Worm (Caenorhabditis elegans) whole organism, L1 larva: ENCODE data around the gene spd-3.

ENCODE experiments used
- hlh-17 ChIP-seq: fragments of 200-800 bp; sonication (Bioruptor generic); optimal IDR thresholded peaks from 2 replicates; lab custom pipeline; 2018; ENCODE audit warnings: missing genetic modification characterization, mild to moderate bottlenecking, missing compliant biosample characterization, moderate library complexity, borderline replicate concordance
- lin-15B ChIP-seq: fragments of 150-350 bp; sonication (generic microtip); optimal IDR thresholded peaks from 3 replicates; lab custom pipeline; 2014; ENCODE audit warnings: missing biosample characterization, missing genetic modification characterization
- tbx-2 ChIP-seq: sonication (generic microtip); optimal IDR thresholded peaks from 2 replicates; lab custom pipeline; 2016; ENCODE audit warnings: missing genetic modification characterization, missing compliant biosample characterization

DNA sequence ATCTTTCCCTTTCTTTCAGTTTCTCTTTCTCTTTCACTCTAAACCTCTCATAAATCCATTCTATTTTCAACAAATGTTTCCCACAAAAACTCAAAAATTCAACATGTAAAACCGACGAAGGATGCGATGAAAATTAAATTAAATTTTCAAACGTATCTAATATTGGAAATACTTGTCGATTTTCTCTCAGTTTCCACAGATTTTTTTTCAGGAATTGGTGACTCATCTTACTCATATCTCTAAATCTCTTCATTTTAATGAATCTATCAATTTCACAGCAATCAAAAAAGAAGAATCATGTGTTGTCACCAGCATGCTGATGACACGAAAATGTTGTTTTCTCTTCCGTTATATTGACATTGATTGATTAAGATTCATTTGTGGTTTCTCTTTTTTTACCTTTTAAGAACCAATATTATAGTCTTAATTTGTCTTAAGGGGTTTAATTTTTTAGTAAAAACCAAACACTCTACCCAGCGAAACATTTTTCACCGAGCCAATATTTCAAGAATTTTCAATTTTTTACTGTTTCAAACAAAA is 41.4 kb downstream of the spd-3 start:
- TF ChIP-seq hlh-17 (GFP tag; lab: Kevin White, UChicago) = no peak
- TF ChIP-seq lin-15B (tag; lab: Kevin White, UChicago) = no peak
- TF ChIP-seq tbx-2 = no peak
